Fruit fly (Drosophila melanogaster) whole organism, embryonic: ENCODE measurements around the gene CG8300.
A peak's percentile ranks its signal among the peaks of the same experiment; 100 is the strongest.

ENCODE experiments used
- Adf1 ChIP-seq: fragments of 200-800 bp; sonication (Bioruptor generic); IDR thresholded peaks from 2 replicates; pipeline ENCODE4 v1.3.6; 2022; ENCODE audit warnings: missing biosample characterization, missing genetic modification characterization
- Awh ChIP-seq: fragments of 200-800 bp; sonication (Bioruptor generic); IDR thresholded peaks from 2 replicates; pipeline ENCODE4, ENCODE4 v1.3.6; 2022; ENCODE audit warnings: missing biosample characterization, missing genetic modification characterization
- CG10543 ChIP-seq: fragments of 200-800 bp; sonication (Bioruptor generic); optimal IDR thresholded peaks from 3 replicates; lab custom pipeline; 2017; ENCODE audit warnings: missing biosample characterization, mild to moderate bottlenecking, missing genetic modification characterization, moderate library complexity
- CG12659 ChIP-seq: fragments of 200-800 bp; sonication (Bioruptor generic); optimal IDR thresholded peaks from 3 replicates; lab custom pipeline; 2017; ENCODE audit warnings: mild to moderate bottlenecking, missing biosample characterization, missing genetic modification reagents, missing genetic modification characterization
- CG14860 ChIP-seq: fragments of 200-800 bp; sonication (Bioruptor generic); IDR thresholded peaks from 3 replicates; pipeline ENCODE4 v1.3.6; 2022; ENCODE audit warnings: missing biosample characterization, missing genetic modification characterization; ENCODE audit not compliant: partially characterized antibody
- CG15479 ChIP-seq: fragments of 200-800 bp; sonication (Bioruptor generic); optimal IDR thresholded peaks from 3 replicates; lab custom pipeline; 2019; ENCODE audit warnings: missing biosample characterization, mild to moderate bottlenecking, missing genetic modification characterization, moderate library complexity
- CG2678 ChIP-seq: fragments of 200-800 bp; sonication (Bioruptor generic); optimal IDR thresholded peaks from 3 replicates; lab custom pipeline; 2019; ENCODE audit warnings: missing biosample characterization, mild to moderate bottlenecking, missing genetic modification characterization, moderate library complexity
- CG2712 ChIP-seq: fragments of 200-800 bp; optimal IDR thresholded peaks from 3 replicates; lab custom pipeline; 2019; ENCODE audit warnings: missing biosample characterization, mild to moderate bottlenecking, missing genetic modification characterization, moderate library complexity
- CG31441 ChIP-seq: fragments of 200-800 bp; sonication (Bioruptor generic); IDR thresholded peaks from 2 replicates; pipeline ENCODE4 v1.3.6; 2022; ENCODE audit warnings: missing biosample characterization, missing genetic modification characterization
- CG3281 ChIP-seq: fragments of 200-800 bp; sonication (Bioruptor generic); optimal IDR thresholded peaks from 3 replicates; lab custom pipeline; 2017; ENCODE audit warnings: missing biosample characterization, mild to moderate bottlenecking, missing genetic modification characterization
- CG33213 ChIP-seq: fragments of 200-800 bp; sonication (Bioruptor generic); optimal IDR thresholded peaks from 3 replicates; lab custom pipeline; 2016; ENCODE audit warnings: missing biosample characterization, missing genetic modification characterization
- CG3407 ChIP-seq: fragments of 200-800 bp; sonication (Bioruptor generic); optimal IDR thresholded peaks from 2 replicates; lab custom pipeline; 2018; ENCODE audit warnings: missing biosample characterization, mild to moderate bottlenecking, missing genetic modification characterization
- CG34376 ChIP-seq: fragments of 200-800 bp; sonication (Bioruptor generic); optimal IDR thresholded peaks from 2 replicates; lab custom pipeline; 2018; ENCODE audit warnings: missing biosample characterization, mild to moderate bottlenecking, missing genetic modification characterization
- CG43689 ChIP-seq: fragments of 200-800 bp; sonication (Bioruptor generic); IDR thresholded peaks from 2 replicates; pipeline ENCODE4 v1.3.6; 2022; ENCODE audit warnings: missing biosample characterization, missing genetic modification characterization
- CG4854 ChIP-seq: fragments of 200-800 bp; sonication (Bioruptor generic); optimal IDR thresholded peaks from 2 replicates; lab custom pipeline; 2016; ENCODE audit warnings: missing biosample characterization, missing genetic modification characterization, inconsistent platforms
- CG7271 ChIP-seq: fragments of 200-800 bp; sonication (Bioruptor generic); optimal IDR thresholded peaks from 2 replicates; lab custom pipeline; 2018; ENCODE audit warnings: missing biosample characterization, mild to moderate bottlenecking, missing genetic modification characterization, moderate library complexity
- CG8089 ChIP-seq: fragments of 200-800 bp; sonication (Bioruptor generic); optimal IDR thresholded peaks from 3 replicates; lab custom pipeline; 2016; ENCODE audit warnings: missing biosample characterization, missing genetic modification characterization
- CHES-1-like ChIP-seq: fragments of 200-800 bp; sonication (Bioruptor generic); optimal IDR thresholded peaks from 2 replicates; lab custom pipeline; 2016; ENCODE audit warnings: missing biosample characterization, missing genetic modification characterization
- Chrac-16 ChIP-seq: fragments of 200-800 bp; sonication (Bioruptor generic); optimal IDR thresholded peaks from 3 replicates; lab custom pipeline; 2016; ENCODE audit warnings: missing biosample characterization, missing genetic modification characterization
- CkIIα-i1 ChIP-seq: fragments of 200-800 bp; sonication (Bioruptor generic); IDR thresholded peaks from 2 replicates; pipeline ENCODE4 v1.3.6; 2022; ENCODE audit warnings: missing biosample characterization, missing genetic modification characterization
- CoRest ChIP-seq: fragments of 200-800 bp; sonication (Bioruptor generic); optimal IDR thresholded peaks from 3 replicates; lab custom pipeline; 2018; ENCODE audit warnings: missing biosample characterization, mild to moderate bottlenecking, missing genetic modification characterization, moderate library complexity
- Dbx ChIP-seq: fragments of 200-800 bp; sonication (Bioruptor generic); IDR thresholded peaks from 3 replicates; pipeline ENCODE4 v1.3.6; 2022; ENCODE audit warnings: missing biosample characterization, missing genetic modification characterization
- Dref ChIP-seq: fragments of 200-800 bp; sonication (Bioruptor generic); IDR thresholded peaks from 2 replicates; pipeline ENCODE4 v1.3.6; 2022; ENCODE audit warnings: missing biosample characterization, missing genetic modification characterization
- E2f1 ChIP-seq: fragments of 200-800 bp; sonication (Bioruptor generic); IDR thresholded peaks from 2 replicates; pipeline ENCODE4 v1.3.6; 2022; ENCODE audit warnings: missing biosample characterization, missing genetic modification characterization
- GATAe ChIP-seq: fragments of 200-800 bp; sonication (Bioruptor generic); conservative IDR thresholded peaks from 2 replicates; pipeline ENCODE4 v1.3.6; 2022; ENCODE audit warnings: missing biosample characterization, missing genetic modification characterization
- HmgZ ChIP-seq: fragments of 200-800 bp; sonication (Bioruptor generic); optimal IDR thresholded peaks from 2 replicates; lab custom pipeline; 2018; ENCODE audit warnings: missing biosample characterization, mild to moderate bottlenecking, missing genetic modification characterization
- Hsf ChIP-seq: fragments of 200-800 bp; sonication (Bioruptor generic); optimal IDR thresholded peaks from 3 replicates; lab custom pipeline; 2016; ENCODE audit warnings: missing biosample characterization, missing genetic modification characterization
- MBD-R2 ChIP-seq: fragments of 200-800 bp; sonication (Bioruptor generic); IDR thresholded peaks from 2 replicates; pipeline ENCODE4 v1.3.6; 2022; ENCODE audit warnings: missing biosample characterization, missing genetic modification characterization
- MESR4 ChIP-seq: fragments of 200-800 bp; sonication (Bioruptor generic); optimal IDR thresholded peaks from 2 replicates; lab custom pipeline; 2018; ENCODE audit warnings: missing biosample characterization, mild to moderate bottlenecking, missing genetic modification characterization, moderate library complexity
- Mad ChIP-seq: fragments of 200-800 bp; sonication (Bioruptor generic); optimal IDR thresholded peaks from 2 replicates; lab custom pipeline; 2016; ENCODE audit warnings: missing biosample characterization, missing genetic modification characterization
- Myb ChIP-seq: fragments of 200-800 bp; sonication (Bioruptor generic); optimal IDR thresholded peaks from 2 replicates; lab custom pipeline; 2016; ENCODE audit warnings: missing biosample characterization, missing genetic modification characterization
- Ptx1 ChIP-seq: fragments of 200-800 bp; sonication (Bioruptor generic); IDR thresholded peaks from 2 replicates; pipeline ENCODE4 v1.3.6; 2022; ENCODE audit warnings: missing biosample characterization, missing genetic modification characterization
- Rx ChIP-seq: fragments of 200-800 bp; sonication (Bioruptor generic); IDR thresholded peaks from 2 replicates; pipeline ENCODE4 v1.3.6; 2022; ENCODE audit warnings: missing biosample characterization, missing genetic modification characterization
- br ChIP-seq: fragments of >200 bp; optimal IDR thresholded peaks from 2 replicates; lab custom pipeline; 2017
- cwo ChIP-seq: fragments of 200-800 bp; sonication (Bioruptor generic); optimal IDR thresholded peaks from 3 replicates; lab custom pipeline; 2017; ENCODE audit warnings: missing biosample characterization, missing genetic modification characterization, mild to moderate bottlenecking, moderate library complexity, missing genetic modification reagents
- dimm ChIP-seq: fragments of 200-800 bp; sonication (Bioruptor generic); IDR thresholded peaks from 2 replicates; pipeline ENCODE4 v1.3.6; 2022; ENCODE audit warnings: missing biosample characterization, missing genetic modification characterization
- dysf ChIP-seq: fragments of 200-800 bp; sonication (Bioruptor generic); IDR thresholded peaks from 3 replicates; pipeline ENCODE4 v1.3.6; 2022; ENCODE audit warnings: missing biosample characterization, missing genetic modification characterization
- ewg ChIP-seq: fragments of 200-800 bp; sonication (Bioruptor generic); optimal IDR thresholded peaks from 3 replicates; lab custom pipeline; 2017; ENCODE audit warnings: mild to moderate bottlenecking, missing biosample characterization, missing genetic modification reagents, missing genetic modification characterization
- grn ChIP-seq: fragments of 200-800 bp; sonication (Bioruptor generic); optimal IDR thresholded peaks from 3 replicates; lab custom pipeline; 2017; ENCODE audit warnings: missing biosample characterization, missing genetic modification characterization
- hth ChIP-seq: fragments of >200 bp; optimal IDR thresholded peaks from 2 replicates; lab custom pipeline; 2017; ENCODE audit warnings: inconsistent platforms
- inv ChIP-seq: fragments of 200-800 bp; sonication (Bioruptor generic); IDR thresholded peaks from 2 replicates; pipeline ENCODE4 v1.3.6; 2022; ENCODE audit warnings: missing biosample characterization, missing genetic modification characterization; ENCODE audit not compliant: partially characterized antibody
- lilli ChIP-seq: fragments of 200-800 bp; sonication (Bioruptor generic); optimal IDR thresholded peaks from 3 replicates; lab custom pipeline; 2016; ENCODE audit warnings: missing biosample characterization, missing genetic modification characterization
- lmd ChIP-seq: fragments of 200-800 bp; sonication (Bioruptor generic); IDR thresholded peaks from 2 replicates; pipeline ENCODE4 v1.3.6; 2022; ENCODE audit warnings: missing biosample characterization, missing genetic modification characterization
- nerfin-1 ChIP-seq: fragments of 200-800 bp; sonication (Bioruptor generic); optimal IDR thresholded peaks from 3 replicates; lab custom pipeline; 2019; ENCODE audit warnings: missing biosample characterization, mild to moderate bottlenecking, missing genetic modification characterization, moderate library complexity
- nom ChIP-seq: fragments of 200-800 bp; sonication (Bioruptor generic); optimal IDR thresholded peaks from 2 replicates; lab custom pipeline; 2017; ENCODE audit warnings: missing biosample characterization, missing genetic modification characterization, mild to moderate bottlenecking, moderate library complexity, missing genetic modification reagents
- pfk ChIP-seq: fragments of 200-800 bp; sonication (Bioruptor generic); optimal IDR thresholded peaks from 2 replicates; lab custom pipeline; 2018; ENCODE audit warnings: missing biosample characterization, mild to moderate bottlenecking, missing genetic modification characterization, moderate library complexity
- sd ChIP-seq: fragments of 200-800 bp; sonication (Bioruptor generic); optimal IDR thresholded peaks from 3 replicates; lab custom pipeline; 2018; ENCODE audit warnings: missing biosample characterization, mild to moderate bottlenecking, missing genetic modification characterization, moderate library complexity
- slbo ChIP-seq: fragments of 200-800 bp; sonication (Bioruptor generic); IDR thresholded peaks from 2 replicates; pipeline ENCODE4 v1.3.6; 2022; ENCODE audit warnings: missing biosample characterization, missing genetic modification characterization
- tna ChIP-seq: fragments of 200-800 bp; sonication (Bioruptor generic); IDR thresholded peaks from 2 replicates; pipeline ENCODE4 v1.3.6; 2022; ENCODE audit warnings: missing biosample characterization, missing genetic modification characterization; ENCODE audit not compliant: partially characterized antibody
- toy ChIP-seq: fragments of 200-800 bp; sonication (Bioruptor generic); IDR thresholded peaks from 2 replicates; pipeline ENCODE4 v1.3.6; 2022; ENCODE audit warnings: missing biosample characterization, missing genetic modification characterization
- tup ChIP-seq: fragments of 200-800 bp; sonication (Bioruptor generic); optimal IDR thresholded peaks from 2 replicates; lab custom pipeline; 2016; ENCODE audit warnings: missing biosample characterization, mild to moderate bottlenecking, missing genetic modification characterization, moderate library complexity
- vfl ChIP-seq: fragments of 200-800 bp; sonication (Bioruptor generic); optimal IDR thresholded peaks from 2 replicates; lab custom pipeline; 2016; ENCODE audit warnings: missing biosample characterization, missing genetic modification characterization

Gene CG8300

DNA sequence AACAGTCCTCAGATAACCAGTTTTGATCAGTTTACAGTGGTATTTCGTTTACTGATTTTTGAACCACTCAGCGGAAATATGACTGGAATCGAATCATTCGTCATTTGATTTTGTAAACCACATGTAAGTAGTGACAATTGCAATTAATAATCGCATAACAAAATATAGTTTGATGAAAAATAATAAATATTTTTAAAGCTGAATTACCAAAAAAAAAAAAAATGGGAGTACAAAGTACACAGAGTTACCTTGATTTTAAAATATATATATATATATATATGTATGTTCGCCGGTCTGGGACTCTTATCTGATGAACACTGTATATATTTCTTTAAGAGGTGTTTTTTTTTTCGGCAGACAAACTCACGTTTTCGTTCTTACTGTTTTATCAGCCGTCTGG, 37.4 kb upstream of the CG8300 start (continued):
- TF ChIP-seq CHES-1-like (GFP tag; lab: Kevin White, UChicago) (no peak), Hsf (no peak), CG31441 (no peak), dysf (peak; percentile 36; the same call in 1 of the 3 replicates), CG43689 (GFP tag; lab: Robert Waterston, UW) (no peak), CG15479 (GFP tag; lab: Kevin White, UChicago) (no peak), nerfin-1 (tag; lab: Kevin White, UChicago) (no peak), hth (lab: Kevin White, UChicago) (no peak), cwo (peak; percentile 74), sd (no peak), CG8089 (GFP tag; lab: Kevin White, UChicago) (no peak), inv (GFP tag; lab: Robert Waterston, UW) (no peak), Adf1 (GFP tag; lab: Robert Waterston, UW) (peak; percentile 15; the same call in 1 of the 2 replicates), MBD-R2 (no peak), br (no peak), MESR4 (GFP tag; lab: Kevin White, UChicago) (no peak), grn (no peak), CG4854 (no peak), Rx (GFP tag; lab: Robert Waterston, UW) (no peak), CG2712 (no peak), ewg (GFP tag; lab: Kevin White, UChicago) (no peak), vfl (GFP tag; lab: Kevin White, UChicago) (no peak), Mad (GFP tag; lab: Kevin White, UChicago) (no peak), CG3281 (GFP tag; lab: Kevin White, UChicago) (peak; percentile 10), dimm (no peak), lmd (GFP tag; lab: Robert Waterston, UW) (peak; percentile 20; the same call in 1 of the 2 replicates), Dref (GFP tag; lab: Robert Waterston, UW) (no peak), CG33213 (no peak), tna (GFP tag; lab: Robert Waterston, UW) (no peak), Ptx1 (GFP tag; lab: Robert Waterston, UW) (no peak), slbo (GFP tag; lab: Robert Waterston, UW) (peak; percentile 56; the same call in 1 of the 2 replicates), CG14860 (GFP tag; lab: Robert Waterston, UW) (no peak), CG7271 (tag; lab: Kevin White, UChicago) (no peak), Awh (GFP tag; lab: Robert Waterston, UW) (no peak), CoRest (tag; lab: Kevin White, UChicago) (no peak), CG2678 (tag; lab: Kevin White, UChicago) (peak; percentile 35), pfk (GFP tag; lab: Kevin White, UChicago) (no peak), GATAe (GFP tag; lab: Robert Waterston, UW) (no peak), CG10543 (peak; percentile 30), HmgZ (no peak), tup (GFP tag; lab: Kevin White, UChicago) (no peak), Chrac-16 (GFP tag; lab: Kevin White, UChicago) (no peak), CG12659 (GFP tag; lab: Kevin White, UChicago) (no peak), lilli (GFP tag; lab: Kevin White, UChicago) (peak; percentile 2), E2f1 (no peak), Myb (GFP tag; lab: Kevin White, UChicago) (no peak), Dbx (GFP tag; lab: Robert Waterston, UW) (0 out of 3 replicates have a peak, but pooled peaks have one; percentile 8), toy (GFP tag; lab: Robert Waterston, UW) (no peak), CkIIα-i1 (no peak), nom (GFP tag; lab: Kevin White, UChicago) (peak; percentile 5), CG3407 (GFP tag; lab: Kevin White, UChicago) (no peak), CG34376 (peak; percentile 12)
